Worm (Caenorhabditis elegans) whole organism, L1 larva: Measurements from ENCODE around the gene F07F6.1.

Source experiments
- C04F5.9 ChIP-seq: sonication (generic microtip); optimal IDR thresholded peaks from 2 replicates; lab custom pipeline; 2016; ENCODE audit warnings: missing genetic modification characterization, missing compliant biosample characterization
- C16A3.4 ChIP-seq: fragments of 150-350 bp; optimal IDR thresholded peaks from 2 replicates; lab custom pipeline; 2014; ENCODE audit warnings: missing biosample characterization, missing genetic modification characterization
- C34B4.2 ChIP-seq: sonication (generic microtip); optimal IDR thresholded peaks from 2 replicates; lab custom pipeline; 2017; ENCODE audit warnings: mild to moderate bottlenecking, missing genetic modification characterization, missing compliant biosample characterization
- F16B12.6 ChIP-seq: fragments of 150-350 bp; optimal IDR thresholded peaks from 2 replicates; lab custom pipeline; 2014; ENCODE audit warnings: missing biosample characterization, missing genetic modification characterization
- blmp-1 ChIP-seq: fragments of 150-350 bp; optimal IDR thresholded peaks from 2 replicates; lab custom pipeline; 2014; ENCODE audit warnings: missing biosample characterization, missing genetic modification characterization
- ceh-63 ChIP-seq: fragments of 200-800 bp; sonication (Bioruptor generic); optimal IDR thresholded peaks from 2 replicates; lab custom pipeline; 2018; ENCODE audit warnings: mild to moderate bottlenecking, missing genetic modification characterization, missing compliant biosample characterization
- ceh-82 ChIP-seq, 3 experiments: fragments of 150-350 bp in 1 of 3; sonication (generic microtip) in 2 of 3; optimal IDR thresholded peaks; 2 replicates each; lab custom pipeline; 2014 to 2017; ENCODE audit warnings: missing biosample characterization in 3 of 3, missing genetic modification characterization in 3 of 3
- ces-1 ChIP-seq: fragments of 150-350 bp; optimal IDR thresholded peaks from 2 replicates; lab custom pipeline; 2014; ENCODE audit warnings: missing biosample characterization, missing genetic modification reagents, missing genetic modification characterization
- dpl-1 ChIP-seq, 3 experiments: fragments of 150-350 bp in 2 of 3; sonication (generic microtip) in 1 of 3; optimal IDR thresholded peaks; 2 replicates each; lab custom pipeline; 2014 to 2017; ENCODE audit warnings: missing biosample characterization in 3 of 3, missing genetic modification characterization in 3 of 3, missing genetic modification reagents in 3 of 3
- efl-1 ChIP-seq, 4 experiments: fragments of 150-350 bp; optimal IDR thresholded peaks in 3 of 4; peaks in 1 of 4; 1 replicate in 1 of 4; 2 replicates in 3 of 4; lab custom pipeline; 2014; ENCODE audit warnings: missing biosample characterization in 2 of 4, missing genetic modification characterization in 2 of 4, missing genetic modification reagents in 2 of 4
- efl-3 ChIP-seq: fragments of 200-800 bp; sonication (Bioruptor generic); optimal IDR thresholded peaks from 2 replicates; lab custom pipeline; 2018; ENCODE audit warnings: mild to moderate bottlenecking, missing genetic modification characterization, missing compliant biosample characterization
- egl-13 ChIP-seq: sonication (generic microtip); optimal IDR thresholded peaks from 2 replicates; lab custom pipeline; 2016; ENCODE audit warnings: missing genotype, missing genetic modification reagents, missing genetic modification characterization, missing compliant biosample characterization
- egl-27 ChIP-seq, 2 experiments: fragments of 150-350 bp in 1 of 2; sonication (generic microtip); optimal IDR thresholded peaks; 3 replicates each; lab custom pipeline; 2017 to 2018; ENCODE audit warnings: missing biosample characterization in 2 of 2, missing genetic modification characterization in 2 of 2, missing genetic modification reagents in 2 of 2
- elt-2 ChIP-seq: sonication (generic microtip); optimal IDR thresholded peaks from 2 replicates; lab custom pipeline; 2016; ENCODE audit warnings: missing genetic modification characterization, mild to moderate bottlenecking, inconsistent platforms, missing compliant biosample characterization, missing genetic modification reagents
- fkh-10 ChIP-seq: sonication (generic microtip); optimal IDR thresholded peaks from 2 replicates; lab custom pipeline; 2017; ENCODE audit warnings: missing biosample characterization, missing genetic modification reagents, missing genetic modification characterization
- fos-1 ChIP-seq: fragments of 150-350 bp; optimal IDR thresholded peaks from 2 replicates; lab custom pipeline; 2014; ENCODE audit warnings: missing biosample characterization, missing genetic modification characterization
- hpl-2 ChIP-seq: fragments of 150-350 bp; optimal IDR thresholded peaks from 2 replicates; lab custom pipeline; 2014; ENCODE audit warnings: missing biosample characterization, missing genetic modification reagents, missing genetic modification characterization
- irx-1 ChIP-seq: sonication (generic microtip); optimal IDR thresholded peaks from 2 replicates; lab custom pipeline; 2016; ENCODE audit warnings: missing genetic modification characterization, missing compliant biosample characterization
- isw-1 ChIP-seq: fragments of 200-800 bp; sonication (Bioruptor generic); IDR thresholded peaks from 2 replicates; pipeline ENCODE4 v1.3.6; 2022; ENCODE audit warnings: missing genetic modification characterization, missing compliant biosample characterization
- jun-1 ChIP-seq: fragments of 150-350 bp; optimal IDR thresholded peaks from 2 replicates; lab custom pipeline; 2014; ENCODE audit warnings: missing biosample characterization, missing genetic modification reagents, missing genetic modification characterization
- lin-14 ChIP-seq: fragments of 200-800 bp; sonication (Bioruptor generic); optimal IDR thresholded peaks from 2 replicates; lab custom pipeline; 2018; ENCODE audit warnings: mild to moderate bottlenecking, missing genetic modification characterization, moderate library complexity, missing compliant biosample characterization
- lin-15B ChIP-seq: fragments of 150-350 bp; sonication (generic microtip); optimal IDR thresholded peaks from 3 replicates; lab custom pipeline; 2014; ENCODE audit warnings: missing biosample characterization, missing genetic modification characterization
- lin-35 ChIP-seq, 2 experiments: fragments of 150-350 bp; optimal IDR thresholded peaks; 2 replicates each; lab custom pipeline; 2014; ENCODE audit warnings: missing biosample characterization in 2 of 2, missing genetic modification characterization in 2 of 2, missing genetic modification reagents in 2 of 2
- lin-39 ChIP-seq: fragments of 150-350 bp; optimal IDR thresholded peaks from 2 replicates; lab custom pipeline; 2014; ENCODE audit warnings: missing biosample characterization, missing genetic modification reagents, missing genetic modification characterization
- lir-3 ChIP-seq: sonication (generic microtip); optimal IDR thresholded peaks from 2 replicates; lab custom pipeline; 2016; ENCODE audit warnings: mild to moderate bottlenecking, missing genetic modification characterization, moderate library complexity, missing compliant biosample characterization; ENCODE audit not compliant: poor library complexity
- lsy-2 ChIP-seq, 2 experiments: fragments of 150-350 bp; optimal IDR thresholded peaks; 2 replicates each; lab custom pipeline; 2014; ENCODE audit warnings: missing biosample characterization in 2 of 2, missing genetic modification characterization in 2 of 2
- mef-2 ChIP-seq: fragments of 150-350 bp; optimal IDR thresholded peaks from 2 replicates; lab custom pipeline; 2014; ENCODE audit warnings: missing biosample characterization, missing genetic modification characterization
- mep-1 ChIP-seq: fragments of 150-350 bp; optimal IDR thresholded peaks from 2 replicates; lab custom pipeline; 2014; ENCODE audit warnings: missing biosample characterization, missing genetic modification characterization
- nhr-20 ChIP-seq: sonication (generic microtip); optimal IDR thresholded peaks from 2 replicates; lab custom pipeline; 2016; ENCODE audit warnings: mild to moderate bottlenecking, missing genetic modification characterization, missing compliant biosample characterization
- nhr-28 ChIP-seq: fragments of 150-350 bp; optimal IDR thresholded peaks from 2 replicates; lab custom pipeline; 2014; ENCODE audit warnings: missing biosample characterization, missing genetic modification characterization
- nhr-71 ChIP-seq: sonication (generic microtip); optimal IDR thresholded peaks from 2 replicates; lab custom pipeline; 2016; ENCODE audit warnings: mild to moderate bottlenecking, missing genetic modification characterization, moderate library complexity, missing compliant biosample characterization
- nhr-76 ChIP-seq: sonication (generic microtip); optimal IDR thresholded peaks from 2 replicates; lab custom pipeline; 2017; ENCODE audit warnings: missing biosample characterization, missing genetic modification characterization
- nhr-77 ChIP-seq: fragments of 150-350 bp; optimal IDR thresholded peaks from 2 replicates; lab custom pipeline; 2014; ENCODE audit warnings: missing biosample characterization, missing genetic modification characterization
- nhr-84 ChIP-seq: sonication (generic microtip); optimal IDR thresholded peaks from 2 replicates; lab custom pipeline; 2017; ENCODE audit warnings: missing biosample characterization, missing genetic modification characterization
- pag-3 ChIP-seq: sonication (generic microtip); optimal IDR thresholded peaks from 2 replicates; lab custom pipeline; 2017; ENCODE audit warnings: missing genetic modification characterization, mild to moderate bottlenecking, missing compliant biosample characterization, antibody characterized with exemption, borderline replicate concordance; ENCODE audit not compliant: insufficient read depth
- pax-3 ChIP-seq: fragments of 200-800 bp; sonication (Bioruptor generic); optimal IDR thresholded peaks from 2 replicates; lab custom pipeline; 2018; ENCODE audit warnings: mild to moderate bottlenecking, missing genetic modification characterization, moderate library complexity, missing compliant biosample characterization
- rnt-1 ChIP-seq: sonication (generic microtip); optimal IDR thresholded peaks from 2 replicates; lab custom pipeline; 2016; ENCODE audit warnings: mild to moderate bottlenecking, missing genetic modification characterization, moderate library complexity, missing compliant biosample characterization
- snpc-4 ChIP-seq: fragments of 150-350 bp; optimal IDR thresholded peaks from 2 replicates; lab custom pipeline; 2014; ENCODE audit warnings: missing biosample characterization, missing genetic modification characterization
- sox-4 ChIP-seq: sonication (generic microtip); optimal IDR thresholded peaks from 2 replicates; lab custom pipeline; 2016; ENCODE audit warnings: missing genetic modification characterization, missing compliant biosample characterization
- tlp-1 ChIP-seq: fragments of 150-350 bp; optimal IDR thresholded peaks from 2 replicates; lab custom pipeline; 2014; ENCODE audit warnings: missing biosample characterization, missing genetic modification characterization
- unc-130 ChIP-seq: fragments of 150-350 bp; optimal IDR thresholded peaks from 2 replicates; lab custom pipeline; 2017; ENCODE audit warnings: missing biosample characterization, missing genetic modification characterization, inconsistent platforms
- unc-86 ChIP-seq: sonication (generic microtip); optimal IDR thresholded peaks from 2 replicates; lab custom pipeline; 2016; ENCODE audit warnings: missing genetic modification characterization, missing compliant biosample characterization
- ztf-11 ChIP-seq, 2 experiments: sonication (generic microtip); optimal IDR thresholded peaks; 2 replicates each; lab custom pipeline; 2016 to 2017; ENCODE audit warnings: missing genetic modification characterization in 2 of 2, missing biosample characterization in 1 of 2, missing compliant biosample characterization in 1 of 2

F07F6.1 gene

ce11 chrII:5473946-5474423 is 36.3 kb downstream of the F07F6.1 start, which contains the start of gene mrps-16 (continued):
- TF ChIP-seq ceh-63 (GFP tag; lab: Kevin White, UChicago) (no peak), efl-1 (optimal IDR thresholded peaks at IDR 0.05; lab: Kevin White, UChicago) (peak; percentile 94 to 98), efl-1 (GFP tag; optimal IDR thresholded peaks at IDR 0.05 in 1 of 2; lab: Kevin White, UChicago) (peak; percentile 99 to 100), snpc-4 (tag; lab: Kevin White, UChicago) (peak; percentile 38), lin-14 (GFP tag; lab: Kevin White, UChicago) (peak; percentile 62), nhr-77 (peak; percentile 37), C16A3.4 (tag; lab: Kevin White, UChicago) (peak; percentile 80), lsy-2 (tag; optimal IDR thresholded peaks at IDR 0.05; lab: Kevin White, UChicago) (peak; percentile 82 to 83), egl-27 (tag; optimal IDR thresholded peaks at IDR 0.05; lab: Kevin White, UChicago) (no peak), nhr-20 (tag; lab: Kevin White, UChicago) (peak; percentile 73), isw-1 (GFP tag; lab: Robert Waterston, UW) (peak; percentile 55), hpl-2 (GFP tag; lab: Kevin White, UChicago) (no peak), sox-4 (tag; lab: Kevin White, UChicago) (no peak), mef-2 (tag; lab: Kevin White, UChicago) (no peak), C34B4.2 (tag; lab: Kevin White, UChicago) (no peak), pax-3 (tag; lab: Kevin White, UChicago) (no peak), irx-1 (peak; percentile 38), ces-1 (GFP tag; lab: Kevin White, UChicago) (no peak), elt-2 (tag; lab: Kevin White, UChicago) (peak; percentile 61), nhr-76 (no peak), rnt-1 (tag; lab: Kevin White, UChicago) (peak; percentile 79), F16B12.6 (tag; lab: Kevin White, UChicago) (peak; percentile 98), pag-3 (tag; lab: Kevin White, UChicago) (no peak), egl-13 (tag; lab: Kevin White, UChicago) (no peak), lin-15B (tag; lab: Kevin White, UChicago) (peak; percentile 31), mep-1 (peak; percentile 84), tlp-1 (tag; lab: Kevin White, UChicago) (no peak), nhr-84 (tag; lab: Kevin White, UChicago) (no peak), lin-35 (GFP tag; optimal IDR thresholded peaks at IDR 0.05; lab: Kevin White, UChicago) (peak; percentile 97 to 98), lin-39 (tag; lab: Kevin White, UChicago) (peak; percentile 41), lir-3 (peak; percentile 41), C04F5.9 (peak; percentile 4), efl-3 (GFP tag; lab: Kevin White, UChicago) (no peak), nhr-28 (tag; lab: Kevin White, UChicago) (no peak), unc-130 (tag; lab: Kevin White, UChicago) (peak; percentile 58), nhr-71 (peak; percentile 81), ztf-11 (tag; optimal IDR thresholded peaks at IDR 0.05; lab: Kevin White, UChicago) (no peak)

DNA sequence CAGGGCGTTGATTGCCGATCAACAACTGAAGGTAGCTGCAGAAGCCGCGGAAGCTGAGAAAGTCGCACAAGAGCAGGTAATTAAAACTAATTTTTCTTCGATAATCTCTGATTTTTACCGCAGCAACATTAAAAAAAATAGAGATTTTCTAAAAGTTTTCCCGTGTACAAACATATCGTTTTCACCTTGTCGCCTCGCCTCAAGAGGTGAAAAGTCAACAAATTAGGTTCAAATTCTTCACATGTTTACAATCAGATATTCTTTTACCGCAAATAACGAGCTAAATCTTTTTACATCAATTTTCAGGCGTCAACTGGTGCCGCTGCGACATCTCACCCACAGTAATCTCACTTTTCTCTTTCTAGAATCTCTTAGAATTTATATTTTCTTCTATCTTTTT is 37.3 kb downstream of the F07F6.1 start, which contains the start of gene ilcr-2:
TSS of gene ilcr-2 (plus strand) at position 301 of the 400 bp plus-strand sequence.
- no peak for TF ChIP-seq pax-3 (tag; lab: Kevin White, UChicago)
- no peak for TF ChIP-seq C34B4.2 (tag; lab: Kevin White, UChicago)
- TF ChIP-seq unc-86 = no peak
- no peak for TF ChIP-seq fos-1
- no peak for TF ChIP-seq fkh-10 (GFP tag; lab: Kevin White, UChicago)
- TF ChIP-seq lin-14 (GFP tag; lab: Kevin White, UChicago) = no peak
- TF ChIP-seq unc-130 (tag; lab: Kevin White, UChicago) = no peak
- no peak for TF ChIP-seq blmp-1 (tag; lab: Kevin White, UChicago)
- no peak for TF ChIP-seq nhr-20 (tag; lab: Kevin White, UChicago)
- no peak for TF ChIP-seq dpl-1 (GFP tag; optimal IDR thresholded peaks at IDR 0.05; lab: Kevin White, UChicago)
- no peak for TF ChIP-seq nhr-76
- TF ChIP-seq jun-1 (tag; lab: Kevin White, UChicago) = no peak
- TF ChIP-seq ceh-82 (tag; optimal IDR thresholded peaks at IDR 0.05; lab: Kevin White, UChicago) = no peak
- no peak for TF ChIP-seq snpc-4 (tag; lab: Kevin White, UChicago)
